Worm (Caenorhabditis elegans): ENCODE data around the gene dpf-1.

The dpf-1 gene

ce11 chrV:15487764-15488163, 16.6 kb downstream of the dpf-1 start, which contains the start of gene srw-21:
TSS of gene srw-21 (plus strand) at chrV:15488064.
- no peak for TF ChIP-seq T22C8.4 (GFP tag; IDR thresholded peaks at IDR 0.05)
- TF ChIP-seq tab-1 (GFP tag; IDR thresholded peaks at IDR 0.05): no peak
- TF ChIP-seq ref-1 (GFP tag; conservative IDR thresholded peaks at IDR 0.05): no peak
- no peak for TF ChIP-seq flt-1 (GFP tag; IDR thresholded peaks at IDR 0.05)
- TF ChIP-seq ztf-29 (GFP tag; IDR thresholded peaks at IDR 0.05): no peak
- no peak for TF ChIP-seq cog-1 (tag; optimal IDR thresholded peaks at IDR 0.05)
- no peak for TF ChIP-seq ztf-23 (GFP tag; IDR thresholded peaks at IDR 0.05)
- no peak for TF ChIP-seq med-1 (GFP tag; optimal IDR thresholded peaks at IDR 0.05; ENCODE audit: insufficient read depth)
- no peak for TF ChIP-seq klf-2 (GFP tag; conservative IDR thresholded peaks at IDR 0.05)

ce11 chrV:15492518-15492917, 21.4 kb downstream of the dpf-1 start, which contains the start of gene str-264:
TSS of gene str-264 (minus strand) at chrV:15492618.
- TF ChIP-seq ztf-29 (GFP tag; IDR thresholded peaks at IDR 0.05) (no peak), T22C8.4 (GFP tag; IDR thresholded peaks at IDR 0.05) (no peak), flt-1 (GFP tag; IDR thresholded peaks at IDR 0.05) (no peak), tab-1 (GFP tag; IDR thresholded peaks at IDR 0.05) (no peak)

ce11 chrV:15493680-15494079, 22.6 kb downstream of the dpf-1 start, which contains the start of gene srh-218:
TSS of gene srh-218 (plus strand) at chrV:15493980.
- no peak for TF ChIP-seq med-1 (GFP tag; optimal IDR thresholded peaks at IDR 0.05; ENCODE audit: insufficient read depth)
- TF ChIP-seq tab-1 (GFP tag; IDR thresholded peaks at IDR 0.05): no peak
- no peak for TF ChIP-seq T22C8.4 (GFP tag; IDR thresholded peaks at IDR 0.05)
- TF ChIP-seq ztf-23 (GFP tag; IDR thresholded peaks at IDR 0.05): no peak
- no peak for TF ChIP-seq ref-1 (GFP tag; conservative IDR thresholded peaks at IDR 0.05)
- no peak for TF ChIP-seq ztf-29 (GFP tag; IDR thresholded peaks at IDR 0.05)
- TF ChIP-seq flt-1 (GFP tag; IDR thresholded peaks at IDR 0.05): no peak
- TF ChIP-seq cog-1 (tag; optimal IDR thresholded peaks at IDR 0.05): no peak
- TF ChIP-seq klf-2 (GFP tag; conservative IDR thresholded peaks at IDR 0.05): no peak

ce11 chrV:15495169-15495568, 24.0 kb downstream of the dpf-1 start, which contains the start of gene srh-219:
TSS of gene srh-219 (plus strand) at chrV:15495469.
- TF ChIP-seq tab-1 (GFP tag; IDR thresholded peaks at IDR 0.05): no peak

- TF ChIP-seq klf-2 (GFP tag; conservative IDR thresholded peaks at IDR 0.05): no peak
- TF ChIP-seq cog-1 (tag; optimal IDR thresholded peaks at IDR 0.05): peak; percentile 12
- peak; percentile 53; the same call in 1 of the 2 replicates for TF ChIP-seq ztf-29 (GFP tag; IDR thresholded peaks at IDR 0.05)
Measured at ce11 chrV:15497731-15498130, 26.6 kb downstream of the dpf-1 start.

ce11 chrV:15498434-15498833, 27.3 kb downstream of the dpf-1 start, which contains the start of gene C06B8.7:
TSS of gene C06B8.7 (plus strand) at chrV:15498734.
- TF ChIP-seq klf-2 (GFP tag; conservative IDR thresholded peaks at IDR 0.05): no peak
- TF ChIP-seq ztf-23 (GFP tag; IDR thresholded peaks at IDR 0.05): no peak
- TF ChIP-seq tab-1 (GFP tag; IDR thresholded peaks at IDR 0.05): no peak
- TF ChIP-seq cog-1 (tag; optimal IDR thresholded peaks at IDR 0.05): no peak
- TF ChIP-seq T22C8.4 (GFP tag; IDR thresholded peaks at IDR 0.05): no peak
- no peak for TF ChIP-seq ztf-29 (GFP tag; IDR thresholded peaks at IDR 0.05)
- no peak for TF ChIP-seq ref-1 (GFP tag; conservative IDR thresholded peaks at IDR 0.05)
- no peak for TF ChIP-seq med-1 (GFP tag; optimal IDR thresholded peaks at IDR 0.05; ENCODE audit: insufficient read depth)
- TF ChIP-seq flt-1 (GFP tag; IDR thresholded peaks at IDR 0.05): no peak

- no peak for TF ChIP-seq klf-2 (GFP tag; conservative IDR thresholded peaks at IDR 0.05)
- no peak for TF ChIP-seq ref-1 (GFP tag; conservative IDR thresholded peaks at IDR 0.05)
- no peak for TF ChIP-seq cog-1 (tag; optimal IDR thresholded peaks at IDR 0.05)
- TF ChIP-seq tab-1 (GFP tag; IDR thresholded peaks at IDR 0.05): no peak
Measured at ce11 chrV:15499099-15499498, 28.0 kb downstream of the dpf-1 start.

ce11 chrV:15503603-15504002, 32.5 kb downstream of the dpf-1 start:
- TF ChIP-seq med-1 (GFP tag; optimal IDR thresholded peaks at IDR 0.05; ENCODE audit: insufficient read depth) (no peak), ztf-29 (GFP tag; IDR thresholded peaks at IDR 0.05) (no peak), ztf-23 (GFP tag; IDR thresholded peaks at IDR 0.05) (no peak), tab-1 (GFP tag; IDR thresholded peaks at IDR 0.05) (no peak), T22C8.4 (GFP tag; IDR thresholded peaks at IDR 0.05) (no peak), ref-1 (GFP tag; conservative IDR thresholded peaks at IDR 0.05) (no peak), flt-1 (GFP tag; IDR thresholded peaks at IDR 0.05) (no peak), cog-1 (tag; optimal IDR thresholded peaks at IDR 0.05) (no peak), klf-2 (GFP tag; conservative IDR thresholded peaks at IDR 0.05) (no peak)

- TF ChIP-seq med-1 (GFP tag; optimal IDR thresholded peaks at IDR 0.05; ENCODE audit: insufficient read depth) (no peak), flt-1 (GFP tag; IDR thresholded peaks at IDR 0.05) (peak; percentile 85), klf-2 (GFP tag; conservative IDR thresholded peaks at IDR 0.05) (0 out of 2 replicates have a peak, but pooled peaks have one; percentile 10), ztf-23 (GFP tag; IDR thresholded peaks at IDR 0.05) (peak; percentile 71), ztf-29 (GFP tag; IDR thresholded peaks at IDR 0.05) (peak; percentile 50; the same call in 1 of the 2 replicates), ref-1 (GFP tag; conservative IDR thresholded peaks at IDR 0.05) (peak; percentile 62), T22C8.4 (GFP tag; IDR thresholded peaks at IDR 0.05) (0 out of 2 replicates have a peak, but pooled peaks have one; percentile 43), cog-1 (tag; optimal IDR thresholded peaks at IDR 0.05) (no peak), tab-1 (GFP tag; IDR thresholded peaks at IDR 0.05) (peak; percentile 79)
Measured at ce11 chrV:15505068-15505467, 33.9 kb downstream of the dpf-1 start.

- no peak for TF ChIP-seq ztf-23 (GFP tag; IDR thresholded peaks at IDR 0.05)
- TF ChIP-seq T22C8.4 (GFP tag; IDR thresholded peaks at IDR 0.05): no peak
- no peak for TF ChIP-seq ref-1 (GFP tag; conservative IDR thresholded peaks at IDR 0.05)
- TF ChIP-seq flt-1 (GFP tag; IDR thresholded peaks at IDR 0.05): no peak
- no peak for TF ChIP-seq klf-2 (GFP tag; conservative IDR thresholded peaks at IDR 0.05)
- TF ChIP-seq tab-1 (GFP tag; IDR thresholded peaks at IDR 0.05): no peak
- no peak for TF ChIP-seq ztf-29 (GFP tag; IDR thresholded peaks at IDR 0.05)
- TF ChIP-seq med-1 (GFP tag; optimal IDR thresholded peaks at IDR 0.05; ENCODE audit: insufficient read depth): no peak
- TF ChIP-seq cog-1 (tag; optimal IDR thresholded peaks at IDR 0.05): no peak
Measured at ce11 chrV:15511613-15512216, 40.6 kb downstream of the dpf-1 start, which contains the start of gene rpl-38. TSS of gene rpl-38 (plus strand) at chrV:15512166.
